Worm (Caenorhabditis elegans) whole organism, mixed stage, embryonic: Measurements from ENCODE around the gene F09C6.16.

Source experiments
- ces-1 ChIP-seq: fragments of 150-350 bp; optimal IDR thresholded peaks from 2 replicates; lab custom pipeline; 2014; ENCODE audit warnings: missing biosample characterization, missing genetic modification reagents, missing genetic modification characterization
- elt-1 ChIP-seq: sonication (generic microtip); optimal IDR thresholded peaks from 2 replicates; lab custom pipeline; 2017; ENCODE audit warnings: missing genetic modification characterization, mild to moderate bottlenecking, missing compliant biosample characterization, antibody characterized with exemption, moderate library complexity, borderline replicate concordance; ENCODE audit not compliant: insufficient read depth
- elt-3 ChIP-seq: fragments of 150-350 bp; optimal IDR thresholded peaks from 2 replicates; lab custom pipeline; 2014; ENCODE audit warnings: missing biosample characterization, missing genetic modification characterization
- lin-13 ChIP-seq: fragments of 150-350 bp; optimal IDR thresholded peaks from 2 replicates; lab custom pipeline; 2014; ENCODE audit warnings: missing biosample characterization, missing genetic modification characterization
- mep-1 ChIP-seq: fragments of 150-350 bp; optimal IDR thresholded peaks from 2 replicates; lab custom pipeline; 2017; ENCODE audit warnings: missing biosample characterization, missing genetic modification reagents, missing genetic modification characterization, inconsistent platforms
- mls-2 ChIP-seq: sonication (generic microtip); optimal IDR thresholded peaks from 2 replicates; lab custom pipeline; 2016; ENCODE audit warnings: mild to moderate bottlenecking, missing genetic modification characterization, moderate library complexity, missing compliant biosample characterization
- nhr-12 ChIP-seq: fragments of 150-350 bp; optimal IDR thresholded peaks from 2 replicates; lab custom pipeline; 2014; ENCODE audit warnings: missing biosample characterization, missing genetic modification characterization
- nhr-237 ChIP-seq: fragments of 150-350 bp; optimal IDR thresholded peaks from 2 replicates; lab custom pipeline; 2014; ENCODE audit warnings: missing biosample characterization, missing genetic modification characterization
- nhr-28 ChIP-seq: fragments of 150-350 bp; optimal IDR thresholded peaks from 2 replicates; lab custom pipeline; 2014; ENCODE audit warnings: missing biosample characterization, missing genetic modification characterization
- nhr-76 ChIP-seq: sonication (generic microtip); optimal IDR thresholded peaks from 2 replicates; lab custom pipeline; 2017; ENCODE audit warnings: missing biosample characterization, missing genetic modification characterization
- pha-4 ChIP-seq: fragments of 150-350 bp; optimal IDR thresholded peaks from 2 replicates; lab custom pipeline; 2018; ENCODE audit warnings: missing biosample characterization, missing genetic modification reagents, missing genetic modification characterization
- sptf-1 ChIP-seq: sonication (generic microtip); optimal IDR thresholded peaks from 2 replicates; lab custom pipeline; 2017; ENCODE audit warnings: mild to moderate bottlenecking, missing genetic modification characterization, moderate library complexity, missing compliant biosample characterization
- unc-39 ChIP-seq: fragments of 150-350 bp; optimal IDR thresholded peaks from 2 replicates; lab custom pipeline; 2014; ENCODE audit warnings: missing biosample characterization, missing genetic modification characterization
- unc-62 ChIP-seq: fragments of 150-350 bp; optimal IDR thresholded peaks from 2 replicates; lab custom pipeline; 2014; ENCODE audit warnings: missing biosample characterization, missing genetic modification reagents, missing genetic modification characterization

DNA sequence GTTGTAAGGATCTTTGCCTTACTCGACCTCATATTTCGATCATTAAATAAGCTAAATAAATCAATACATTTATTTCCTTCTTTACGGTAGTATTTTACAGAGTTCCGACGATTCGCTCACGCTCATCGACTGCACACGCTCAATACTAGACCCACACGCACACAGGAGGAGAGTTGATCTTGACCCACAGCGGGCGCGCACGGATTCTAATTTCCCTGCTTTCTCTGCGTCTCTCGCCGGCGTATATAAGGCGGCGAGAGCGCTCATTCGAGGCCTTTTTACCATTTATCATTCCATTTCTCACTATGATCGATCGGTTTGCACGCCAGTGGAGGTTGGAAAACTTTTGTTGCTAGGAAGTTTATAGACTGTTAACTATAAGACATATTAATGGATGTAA is 40.3 kb upstream of the F09C6.16 start:
- TF ChIP-seq unc-62 (GFP tag; lab: Kevin White, UChicago) (no peak), nhr-28 (tag; lab: Kevin White, UChicago) (no peak), nhr-76 (no peak), nhr-12 (tag; lab: Kevin White, UChicago) (no peak), ces-1 (GFP tag; lab: Kevin White, UChicago) (no peak), mls-2 (tag; lab: Kevin White, UChicago) (no peak), elt-3 (tag; lab: Kevin White, UChicago) (no peak), lin-13 (tag; lab: Kevin White, UChicago) (no peak), pha-4 (tag; lab: Kevin White, UChicago) (no peak), sptf-1 (tag; lab: Kevin White, UChicago) (no peak), mep-1 (tag; lab: Kevin White, UChicago) (no peak), unc-39 (tag; lab: Kevin White, UChicago) (no peak), elt-1 (tag; lab: Kevin White, UChicago) (no peak), nhr-237 (tag; lab: Kevin White, UChicago) (no peak)
